Fruit fly (Drosophila melanogaster): ENCODE measurements around the gene Pde9.

The Pde9 gene

dm6 chrX:12905901-12906689 lies 9.0 kb upstream of the Pde9 start, which contains the start of gene CG4404:
TSS of gene CG4404 (minus strand) at chrX:12906018.
- TF ChIP-seq CG17801 (GFP tag; optimal IDR thresholded peaks at IDR 0.05; ENCODE audit: partially characterized antibody): peak; percentile 43

DNA sequence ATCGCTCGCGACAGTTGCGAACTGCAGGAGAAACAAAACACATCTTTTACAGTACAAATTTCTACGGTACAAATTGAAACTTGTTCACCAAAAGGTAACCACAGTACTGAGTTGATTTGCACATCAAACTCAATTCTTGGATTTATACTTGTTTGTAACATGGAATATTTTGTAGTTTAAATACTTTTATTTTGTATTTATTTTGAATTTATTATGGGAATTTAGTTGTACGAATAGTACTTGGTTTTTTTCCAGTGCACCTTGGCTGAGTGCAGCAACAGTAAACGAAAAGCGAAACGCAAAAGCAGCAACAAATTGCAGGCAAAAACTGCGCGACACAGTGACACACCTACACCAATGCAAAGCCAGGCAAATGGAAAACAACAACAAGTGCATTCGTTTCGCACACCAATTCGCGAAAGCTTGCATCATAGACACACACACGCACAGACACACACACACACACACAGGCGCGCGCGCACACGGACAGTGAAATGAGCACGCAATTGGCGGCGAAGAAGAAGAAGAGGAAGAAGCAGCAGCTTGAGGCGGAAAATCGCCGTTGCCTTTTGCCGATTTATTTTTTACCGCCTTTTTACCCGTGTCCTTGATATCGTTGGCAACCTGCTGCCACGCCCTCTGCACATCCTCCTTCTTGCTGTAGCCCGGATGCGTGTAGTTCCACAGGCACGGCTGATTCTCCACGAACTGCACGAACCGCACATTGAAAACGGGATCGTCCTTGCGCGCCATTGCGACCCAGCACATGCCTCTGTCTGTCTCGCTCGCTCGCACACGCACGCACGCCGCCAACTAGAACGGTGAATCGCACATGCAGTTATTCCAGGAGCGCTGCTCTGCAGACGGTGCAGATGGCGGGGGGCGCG lies 8.1 kb upstream of the Pde9 start:
- TF ChIP-seq CG17801 (GFP tag; optimal IDR thresholded peaks at IDR 0.05; ENCODE audit: partially characterized antibody): peak; percentile 69

DNA sequence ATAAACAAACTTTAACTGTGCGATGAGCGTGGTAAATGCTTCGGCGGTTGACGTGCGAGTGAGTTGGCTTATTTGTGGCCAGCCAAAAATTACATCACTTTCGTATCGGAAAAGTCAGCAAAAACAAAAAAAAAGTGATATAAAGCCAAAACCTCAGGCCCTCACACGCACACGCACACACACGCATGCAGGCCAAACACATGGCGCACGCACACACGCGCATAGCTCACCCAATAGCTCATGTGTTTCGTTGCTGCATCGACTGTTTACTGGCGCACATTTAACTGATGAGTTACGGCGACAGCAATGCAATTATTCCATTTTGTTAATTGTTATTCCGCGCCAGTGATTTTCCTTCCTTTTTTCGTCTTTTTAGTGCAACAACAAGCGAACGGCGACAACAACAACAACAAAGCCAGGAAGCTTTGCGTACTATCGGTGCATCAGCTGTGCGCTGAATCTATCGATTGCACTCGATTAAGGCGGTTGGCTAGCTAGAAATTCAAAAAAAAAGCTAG lies 6.0 kb upstream of the Pde9 start, which contains the start of gene Flad1:
Gene Flad1, minus strand, starts transcription at position 418 of the 518 bp plus-strand sequence.
- peak; percentile 64 for TF ChIP-seq CG17801 (GFP tag; optimal IDR thresholded peaks at IDR 0.05; ENCODE audit: partially characterized antibody)

dm6 chrX:12900718-12901442 lies 3.8 kb upstream of the Pde9 start, which contains the start of gene Coq8:
TSS of gene Coq8 (minus strand) at chrX:12901114.
- TF ChIP-seq CG17801 (GFP tag; optimal IDR thresholded peaks at IDR 0.05; ENCODE audit: partially characterized antibody): no peak

- TF ChIP-seq CG17801 (GFP tag; optimal IDR thresholded peaks at IDR 0.05; ENCODE audit: partially characterized antibody): no peak
Measured at dm6 chrX:12898569-12898968, 1.4 kb upstream of the Pde9 start, which contains the start of gene CG32650. TSS of gene CG32650 (minus strand) at chrX:12898669.

- no peak for TF ChIP-seq CG17801 (GFP tag; optimal IDR thresholded peaks at IDR 0.05; ENCODE audit: partially characterized antibody)
Measured at dm6 chrX:12896393-12896792, 734 bp downstream of the Pde9 start.

- TF ChIP-seq CG17801 (GFP tag; optimal IDR thresholded peaks at IDR 0.05; ENCODE audit: partially characterized antibody): no peak
Measured at dm6 chrX:12895114-12895723, 1.9 kb downstream of the Pde9 start.

dm6 chrX:12893969-12894368 lies 3.2 kb downstream of the Pde9 start:
- TF ChIP-seq CG17801 (GFP tag; optimal IDR thresholded peaks at IDR 0.05; ENCODE audit: partially characterized antibody): no peak

dm6 chrX:12891322-12892159 lies 5.6 kb downstream of the Pde9 start:
- TF ChIP-seq CG17801 (GFP tag; optimal IDR thresholded peaks at IDR 0.05; ENCODE audit: partially characterized antibody): no peak

- TF ChIP-seq CG17801 (GFP tag; optimal IDR thresholded peaks at IDR 0.05; ENCODE audit: partially characterized antibody): no peak
Measured at dm6 chrX:12890826-12891175, 6.3 kb downstream of the Pde9 start.

DNA sequence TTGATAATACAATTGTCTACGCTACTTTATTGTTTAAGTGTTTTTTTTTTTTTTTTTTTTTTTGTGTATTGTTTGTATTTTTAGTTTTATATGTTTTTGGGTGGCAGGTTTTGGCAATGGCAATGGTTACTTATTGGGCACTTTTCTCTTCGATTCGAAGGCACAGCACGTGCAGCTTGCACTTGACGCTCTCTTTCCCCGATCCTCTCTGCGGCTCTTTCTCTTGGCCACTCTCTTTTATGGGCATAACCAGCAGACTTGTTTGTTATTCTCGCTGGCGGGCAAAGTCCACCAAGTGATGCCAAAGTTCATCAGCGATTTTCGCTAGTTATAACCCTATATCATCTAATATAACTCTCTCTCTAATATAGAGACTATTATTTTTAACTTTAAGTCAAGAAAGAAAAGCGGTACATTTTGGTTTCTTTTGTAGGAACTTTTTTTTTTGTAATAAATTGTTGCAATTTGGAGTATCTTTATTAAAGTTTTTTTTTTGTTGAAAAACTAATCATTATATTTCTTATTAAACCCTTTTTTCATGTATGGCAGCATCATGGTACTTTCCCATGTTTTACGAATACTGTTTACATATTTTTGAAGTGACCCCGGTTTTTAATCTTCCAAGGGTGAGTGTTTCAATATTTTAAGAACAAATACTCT lies 6.8 kb downstream of the Pde9 start:
- TF ChIP-seq CG17801 (GFP tag; optimal IDR thresholded peaks at IDR 0.05; ENCODE audit: partially characterized antibody): no peak

DNA sequence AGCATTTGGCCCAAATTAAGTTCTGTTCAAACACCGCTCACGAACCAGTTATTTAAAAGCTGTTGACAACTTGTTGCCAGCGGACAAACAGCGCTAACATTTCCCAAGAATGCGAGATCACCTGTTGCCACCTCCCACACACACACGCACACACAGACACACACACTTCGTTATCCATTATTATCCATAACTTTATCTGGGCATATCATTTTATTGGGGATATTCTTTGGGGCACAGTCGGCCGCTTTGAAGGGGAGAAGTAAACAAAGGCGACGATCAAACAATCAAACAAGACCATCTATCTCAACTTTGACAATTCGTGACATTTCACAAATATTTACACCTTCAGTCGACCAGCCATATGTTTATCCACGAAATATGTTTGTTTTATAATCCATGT lies 8.1 kb downstream of the Pde9 start:
- TF ChIP-seq CG17801 (GFP tag; optimal IDR thresholded peaks at IDR 0.05; ENCODE audit: partially characterized antibody): no peak

DNA sequence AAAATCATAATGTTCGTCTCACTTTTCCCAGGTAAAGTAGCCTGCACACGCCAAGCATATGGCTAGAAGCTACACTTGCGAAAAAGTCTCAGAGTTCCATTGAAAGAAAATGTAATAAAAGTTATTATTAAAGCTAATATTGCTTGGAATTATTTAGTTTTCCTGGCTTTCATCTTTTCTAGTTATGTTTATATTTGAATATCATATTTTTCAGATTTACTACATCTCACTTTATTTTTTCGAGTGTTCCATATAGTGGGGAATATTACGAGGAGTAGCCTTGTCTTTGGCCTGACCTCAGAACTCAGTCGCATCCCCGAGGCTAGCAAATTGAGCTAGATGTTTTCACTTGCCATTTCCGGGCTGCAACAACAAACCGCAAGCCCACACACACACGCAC lies 9.6 kb downstream of the Pde9 start:
- no peak for TF ChIP-seq CG17801 (GFP tag; optimal IDR thresholded peaks at IDR 0.05; ENCODE audit: partially characterized antibody)
